Worm (Caenorhabditis elegans) whole organism, young adult: Measurements from ENCODE around the gene nhr-260.

Experiments used
- B0019.2 ChIP-seq: fragments of 200-800 bp; sonication (Bioruptor generic); conservative IDR thresholded peaks from 2 replicates; pipeline ENCODE4 v1.3.6; 2022; ENCODE audit warnings: missing genetic modification reagents, missing genetic modification characterization, missing compliant biosample characterization
- C17E4.6 ChIP-seq: fragments of 200-800 bp; sonication (Bioruptor generic); IDR thresholded peaks from 2 replicates; pipeline ENCODE4 v1.3.6; 2022; ENCODE audit warnings: missing genetic modification reagents, missing genetic modification characterization, missing compliant biosample characterization
- F22D6.2 ChIP-seq: sonication (generic microtip); optimal IDR thresholded peaks from 2 replicates; lab custom pipeline; 2016; ENCODE audit warnings: mild to moderate bottlenecking, missing genetic modification characterization, missing compliant biosample characterization
- F57C9.4 ChIP-seq: sonication (generic microtip); optimal IDR thresholded peaks from 2 replicates; lab custom pipeline; 2017; ENCODE audit warnings: mild to moderate bottlenecking, missing genetic modification characterization, missing compliant biosample characterization
- K12H6.12 ChIP-seq: fragments of 200-800 bp; sonication (Bioruptor generic); optimal IDR thresholded peaks from 2 replicates; lab custom pipeline; 2018; ENCODE audit warnings: mild to moderate bottlenecking, missing genetic modification characterization, missing compliant biosample characterization
- T07F8.4 ChIP-seq: sonication (generic microtip); optimal IDR thresholded peaks from 2 replicates; lab custom pipeline; 2016; ENCODE audit warnings: mild to moderate bottlenecking, missing genetic modification characterization, moderate library complexity, missing compliant biosample characterization
- Y53G8AR.9 ChIP-seq: fragments of 200-800 bp; sonication (Bioruptor generic); conservative IDR thresholded peaks from 2 replicates; pipeline ENCODE4 v1.3.6; 2022; ENCODE audit warnings: missing genetic modification reagents, missing genetic modification characterization, missing compliant biosample characterization
- Y56A3A.18 ChIP-seq: fragments of 200-800 bp; sonication (Bioruptor generic); IDR thresholded peaks from 2 replicates; pipeline ENCODE4 v1.3.6; 2022; ENCODE audit warnings: missing genetic modification reagents, missing genetic modification characterization, missing compliant biosample characterization
- Y67H2A.10 ChIP-seq: fragments of 200-800 bp; sonication (Bioruptor generic); conservative IDR thresholded peaks from 2 replicates; pipeline ENCODE4 v1.3.6; 2022; ENCODE audit warnings: missing genetic modification reagents, missing genetic modification characterization, missing compliant biosample characterization
- Y95B8A.8 ChIP-seq: fragments of 200-800 bp; sonication (Bioruptor generic); IDR thresholded peaks from 2 replicates; pipeline ENCODE4 v1.3.6; 2022; ENCODE audit warnings: missing genetic modification reagents, missing genetic modification characterization, missing compliant biosample characterization
- akir-1 ChIP-seq: fragments of 200-800 bp; sonication (Bioruptor generic); optimal IDR thresholded peaks from 2 replicates; lab custom pipeline; 2018; ENCODE audit warnings: mild to moderate bottlenecking, missing genetic modification characterization, moderate library complexity, missing compliant biosample characterization
- ama-1 ChIP-seq, 3 experiments: fragments of 150-350 bp in 1 of 3; sonication (generic microtip) in 2 of 3; optimal IDR thresholded peaks; 2 replicates each; lab custom pipeline; 2014 to 2018; ENCODE audit warnings: missing biosample characterization in 2 of 3, missing genetic modification characterization in 2 of 3, missing genetic modification reagents in 2 of 3
- aptf-3 ChIP-seq: fragments of 200-800 bp; sonication (Bioruptor generic); IDR thresholded peaks from 2 replicates; pipeline ENCODE4 v1.3.6; 2022; ENCODE audit warnings: missing genetic modification characterization, missing compliant biosample characterization
- attf-3 ChIP-seq: fragments of 200-800 bp; sonication (Bioruptor generic); conservative IDR thresholded peaks from 2 replicates; pipeline ENCODE4 v1.3.6; 2022; ENCODE audit warnings: missing genetic modification reagents, missing genetic modification characterization, missing compliant biosample characterization
- attf-5 ChIP-seq: fragments of 200-800 bp; sonication (Bioruptor generic); optimal IDR thresholded peaks from 2 replicates; lab custom pipeline; 2018; ENCODE audit warnings: mild to moderate bottlenecking, missing genetic modification characterization, missing compliant biosample characterization
- bed-1 ChIP-seq: fragments of 200-800 bp; sonication (Bioruptor generic); IDR thresholded peaks from 2 replicates; pipeline ENCODE4 v1.3.6; 2022; ENCODE audit warnings: missing genetic modification reagents, missing genetic modification characterization, missing compliant biosample characterization
- cebp-1 ChIP-seq, 2 experiments: fragments of 200-800 bp in 1 of 2; sonication (Bioruptor generic) in 1 of 2; sonication (generic microtip) in 1 of 2; IDR thresholded peaks in 1 of 2; optimal IDR thresholded peaks in 1 of 2; 2 replicates each; pipeline versions ENCODE4 v1.3.6 to Lab custom; 2017 to 2022; ENCODE audit warnings: missing compliant biosample characterization in 2 of 2, missing genetic modification characterization in 2 of 2, mild to moderate bottlenecking in 1 of 2, missing genetic modification reagents in 1 of 2, moderate library complexity in 1 of 2
- ceh-100 ChIP-seq: fragments of 200-800 bp; sonication (Bioruptor generic); IDR thresholded peaks from 2 replicates; pipeline ENCODE4 v1.3.6; 2022; ENCODE audit warnings: missing genetic modification reagents, missing genetic modification characterization, missing compliant biosample characterization
- ceh-91 ChIP-seq: fragments of 200-800 bp; sonication (Bioruptor generic); IDR thresholded peaks from 2 replicates; pipeline ENCODE4 v1.3.6; 2022; ENCODE audit warnings: missing genetic modification reagents, missing genetic modification characterization, missing compliant biosample characterization
- chd-7 ChIP-seq: sonication (generic microtip); optimal IDR thresholded peaks from 2 replicates; lab custom pipeline; 2016; ENCODE audit warnings: mild to moderate bottlenecking, missing genetic modification characterization, moderate library complexity, missing compliant biosample characterization
- dox-1 ChIP-seq: fragments of 200-800 bp; sonication (Bioruptor generic); IDR thresholded peaks from 2 replicates; pipeline ENCODE4 v1.3.6; 2022; ENCODE audit warnings: missing genetic modification reagents, missing genetic modification characterization, missing compliant biosample characterization
- dpl-1 ChIP-seq: fragments of 150-350 bp; optimal IDR thresholded peaks from 2 replicates; lab custom pipeline; 2014; ENCODE audit warnings: missing biosample characterization, missing genetic modification reagents, missing genetic modification characterization
- efl-1 ChIP-seq: fragments of 150-350 bp; optimal IDR thresholded peaks from 2 replicates; lab custom pipeline; 2014; ENCODE audit warnings: missing biosample characterization, missing genetic modification reagents, missing genetic modification characterization
- ekl-4 ChIP-seq: fragments of 200-800 bp; sonication (Bioruptor generic); IDR thresholded peaks from 2 replicates; pipeline ENCODE4 v1.3.6; 2022; ENCODE audit warnings: missing genetic modification reagents, missing genetic modification characterization, missing compliant biosample characterization
- fkh-3 ChIP-seq: sonication (generic microtip); optimal IDR thresholded peaks from 2 replicates; lab custom pipeline; 2016; ENCODE audit warnings: mild to moderate bottlenecking, missing genetic modification characterization, missing compliant biosample characterization
- hlh-12 ChIP-seq: sonication (generic microtip); optimal IDR thresholded peaks from 2 replicates; lab custom pipeline; 2016; ENCODE audit warnings: missing genetic modification characterization, missing compliant biosample characterization
- hmg-1.2 ChIP-seq: fragments of 200-800 bp; sonication (Bioruptor generic); IDR thresholded peaks from 2 replicates; pipeline ENCODE4 v1.3.6; 2022; ENCODE audit warnings: missing genetic modification reagents, missing genetic modification characterization, missing compliant biosample characterization
- hmg-20 ChIP-seq: fragments of 200-800 bp; sonication (Bioruptor generic); IDR thresholded peaks from 2 replicates; pipeline ENCODE4 v1.3.6; 2022; ENCODE audit warnings: missing genetic modification reagents, missing genetic modification characterization, missing compliant biosample characterization
- lin-35 ChIP-seq, 3 experiments: fragments of 150-350 bp in 2 of 3; sonication (generic microtip) in 1 of 3; optimal IDR thresholded peaks; 2 replicates each; lab custom pipeline; 2014 to 2018; ENCODE audit warnings: missing biosample characterization in 3 of 3, missing genetic modification characterization in 3 of 3, missing genetic modification reagents in 3 of 3
- lin-40 ChIP-seq: sonication (generic microtip); optimal IDR thresholded peaks from 2 replicates; lab custom pipeline; 2016; ENCODE audit warnings: missing genetic modification characterization, mild to moderate bottlenecking, missing compliant biosample characterization, missing genotype, missing genetic modification reagents
- lsy-27 ChIP-seq: sonication (generic microtip); optimal IDR thresholded peaks from 2 replicates; lab custom pipeline; 2017; ENCODE audit warnings: missing genetic modification characterization, mild to moderate bottlenecking, missing compliant biosample characterization, antibody characterized with exemption, missing genotype, borderline replicate concordance; ENCODE audit not compliant: insufficient read depth
- mcd-1 ChIP-seq: fragments of 200-800 bp; sonication (Bioruptor generic); IDR thresholded peaks from 2 replicates; pipeline ENCODE4 v1.3.6; 2022; ENCODE audit warnings: missing genetic modification reagents, missing genetic modification characterization, missing compliant biosample characterization
- nfyb-1 ChIP-seq: fragments of 200-800 bp; sonication (Bioruptor generic); IDR thresholded peaks from 2 replicates; pipeline ENCODE4 v1.3.6; 2022; ENCODE audit warnings: missing genetic modification reagents, missing genetic modification characterization, missing compliant biosample characterization
- nhr-120 ChIP-seq: fragments of 200-800 bp; sonication (Bioruptor generic); IDR thresholded peaks from 2 replicates; pipeline ENCODE4 v1.3.6; 2022; ENCODE audit warnings: missing genetic modification characterization, missing compliant biosample characterization
- nhr-179 ChIP-seq: sonication (generic microtip); optimal IDR thresholded peaks from 2 replicates; lab custom pipeline; 2016; ENCODE audit warnings: mild to moderate bottlenecking, missing genetic modification characterization, missing compliant biosample characterization
- nhr-80 ChIP-seq: sonication (generic microtip); optimal IDR thresholded peaks from 2 replicates; lab custom pipeline; 2016; ENCODE audit warnings: missing genetic modification characterization, missing compliant biosample characterization
- pbrm-1 ChIP-seq: fragments of 200-800 bp; sonication (Bioruptor generic); IDR thresholded peaks from 2 replicates; pipeline ENCODE4 v1.3.6; 2022; ENCODE audit warnings: missing genetic modification reagents, missing genetic modification characterization, missing compliant biosample characterization
- rcor-1 ChIP-seq: fragments of 200-800 bp; sonication (Bioruptor generic); IDR thresholded peaks from 2 replicates; pipeline ENCODE4 v1.3.6; 2022; ENCODE audit warnings: missing genetic modification reagents, missing genetic modification characterization, missing compliant biosample characterization
- rec-8 ChIP-seq, 2 experiments: sonication (generic microtip); optimal IDR thresholded peaks; 2 replicates each; lab custom pipeline; 2016; ENCODE audit warnings: mild to moderate bottlenecking in 2 of 2, missing genetic modification characterization in 2 of 2, missing genetic modification reagents in 2 of 2, missing genotype in 2 of 2, missing biosample characterization in 1 of 2, missing compliant biosample characterization in 1 of 2, moderate library complexity in 1 of 2
- sea-2 ChIP-seq: fragments of 200-800 bp; sonication (Bioruptor generic); IDR thresholded peaks from 2 replicates; pipeline ENCODE4 v1.3.6; 2022; ENCODE audit warnings: missing genetic modification characterization, missing compliant biosample characterization
- snpc-1.1 ChIP-seq: sonication (generic microtip); optimal IDR thresholded peaks from 2 replicates; lab custom pipeline; 2017; ENCODE audit warnings: missing genetic modification characterization, mild to moderate bottlenecking, missing compliant biosample characterization, antibody characterized with exemption, moderate library complexity, missing genotype, missing genetic modification reagents; ENCODE audit not compliant: insufficient read depth
- snpc-3.4 ChIP-seq: sonication (generic microtip); optimal IDR thresholded peaks from 2 replicates; lab custom pipeline; 2017; ENCODE audit warnings: missing genetic modification characterization, mild to moderate bottlenecking, missing compliant biosample characterization, antibody characterized with exemption, moderate library complexity, missing genotype, missing genetic modification reagents
- tlf-1 ChIP-seq: fragments of 200-800 bp; sonication (Bioruptor generic); optimal IDR thresholded peaks from 2 replicates; lab custom pipeline; 2018; ENCODE audit warnings: mild to moderate bottlenecking, missing genetic modification characterization, missing compliant biosample characterization
- unc-130 ChIP-seq: sonication (generic microtip); optimal IDR thresholded peaks from 2 replicates; lab custom pipeline; 2016; ENCODE audit warnings: missing genetic modification reagents, missing genetic modification characterization, missing compliant biosample characterization
- xnd-1 ChIP-seq: sonication (generic microtip); optimal IDR thresholded peaks from 2 replicates; lab custom pipeline; 2016; ENCODE audit warnings: missing genotype, missing genetic modification reagents, missing genetic modification characterization, missing compliant biosample characterization
- ztf-28 ChIP-seq: fragments of 200-800 bp; sonication (Bioruptor generic); IDR thresholded peaks from 2 replicates; pipeline ENCODE4 v1.3.6; 2022; ENCODE audit warnings: missing genetic modification reagents, missing genetic modification characterization, missing compliant biosample characterization

The nhr-260 gene

DNA sequence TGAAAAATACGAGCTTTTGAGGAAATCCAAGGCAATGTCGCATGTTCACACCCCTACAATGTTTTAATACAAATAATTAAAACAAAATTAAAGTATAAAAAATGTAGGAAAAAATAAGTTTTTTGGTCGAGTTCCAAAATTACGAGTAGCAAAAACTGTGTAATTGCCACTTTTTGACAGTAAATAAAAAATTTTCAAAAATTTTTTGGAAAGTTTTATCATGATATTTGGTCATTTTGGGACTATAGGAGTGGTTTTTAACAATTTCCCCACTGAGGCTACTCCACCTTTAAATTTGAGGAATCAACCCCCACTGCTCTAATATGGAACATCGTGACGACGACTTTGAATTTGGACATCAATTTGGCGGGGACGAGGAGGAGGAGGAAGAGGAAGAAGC is 44.0 kb downstream of the nhr-260 start, which contains the start of gene gid-8:
Gene gid-8 (plus strand): TSS at position 301 of the 400 bp plus-strand sequence.
- TF ChIP-seq lsy-27 (tag; lab: Kevin White, UChicago) (no peak), B0019.2 (GFP tag; lab: Robert Waterston, UW) (no peak), hmg-20 (GFP tag; lab: Robert Waterston, UW) (no peak), tlf-1 (GFP tag; lab: Kevin White, UChicago) (no peak), bed-1 (GFP tag; lab: Robert Waterston, UW) (no peak), rec-8 (tag; optimal IDR thresholded peaks at IDR 0.05; lab: Kevin White, UChicago) (no peak), hlh-12 (no peak), Y67H2A.10 (GFP tag; lab: Robert Waterston, UW) (no peak), nhr-120 (GFP tag; lab: Robert Waterston, UW) (no peak), K12H6.12 (tag; lab: Kevin White, UChicago) (no peak), ekl-4 (no peak), fkh-3 (tag; lab: Kevin White, UChicago) (no peak), T07F8.4 (tag; lab: Kevin White, UChicago) (no peak), mcd-1 (GFP tag; lab: Robert Waterston, UW) (no peak), nfyb-1 (GFP tag; lab: Robert Waterston, UW) (no peak), sea-2 (no peak), lin-40 (tag; lab: Kevin White, UChicago) (no peak), unc-130 (GFP tag; lab: Kevin White, UChicago) (no peak), lin-35 (GFP tag; optimal IDR thresholded peaks at IDR 0.05; lab: Kevin White, UChicago) (no peak)

DNA sequence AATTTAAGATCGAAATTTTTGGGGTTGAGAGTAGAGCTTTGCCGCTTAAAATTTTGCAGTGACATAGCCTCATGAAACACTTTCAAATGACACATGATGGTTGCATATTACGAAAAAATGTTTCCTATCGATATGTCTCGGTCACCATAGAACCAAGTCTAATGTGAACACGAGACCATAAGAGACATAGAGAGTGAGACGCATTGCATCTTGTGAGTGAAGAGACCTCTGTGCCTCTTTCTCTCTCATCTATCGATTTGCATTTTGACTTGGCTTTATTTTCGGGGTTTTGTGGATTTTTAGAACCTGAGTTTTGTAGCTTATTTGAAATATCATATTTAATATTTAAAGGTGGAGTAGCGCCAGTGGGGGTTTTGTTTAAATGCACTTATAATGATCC is 44.5 kb downstream of the nhr-260 start:
- TF ChIP-seq pbrm-1 (GFP tag; lab: Robert Waterston, UW) (no peak), dpl-1 (no peak), nfyb-1 (GFP tag; lab: Robert Waterston, UW) (no peak), Y53G8AR.9 (GFP tag; lab: Robert Waterston, UW) (no peak), rcor-1 (GFP tag; lab: Robert Waterston, UW) (no peak), ztf-28 (no peak), hmg-20 (GFP tag; lab: Robert Waterston, UW) (no peak), efl-1 (GFP tag; lab: Kevin White, UChicago) (no peak), dox-1 (GFP tag; lab: Robert Waterston, UW) (no peak), ceh-100 (no peak), hmg-1.2 (GFP tag; lab: Robert Waterston, UW) (peak; percentile 34; the same call in 1 of the 2 replicates), F22D6.2 (tag; lab: Kevin White, UChicago) (no peak), nhr-80 (tag; lab: Kevin White, UChicago) (peak; percentile 43), Y95B8A.8 (GFP tag; lab: Robert Waterston, UW) (no peak), snpc-3.4 (tag; lab: Kevin White, UChicago) (no peak), lsy-27 (tag; lab: Kevin White, UChicago) (no peak), aptf-3 (GFP tag; lab: Robert Waterston, UW) (no peak), fkh-3 (tag; lab: Kevin White, UChicago) (no peak), akir-1 (GFP tag; lab: Kevin White, UChicago) (no peak), nhr-179 (tag; lab: Kevin White, UChicago) (no peak), ceh-91 (GFP tag; lab: Robert Waterston, UW) (no peak), chd-7 (tag; lab: Kevin White, UChicago) (no peak), Y56A3A.18 (GFP tag; lab: Robert Waterston, UW) (no peak), F57C9.4 (tag; lab: Kevin White, UChicago) (no peak), lin-40 (tag; lab: Kevin White, UChicago) (no peak), attf-5 (GFP tag; lab: Kevin White, UChicago) (peak; percentile 58), attf-3 (GFP tag; lab: Robert Waterston, UW) (no peak), C17E4.6 (no peak), ama-1 (optimal IDR thresholded peaks at IDR 0.05; lab: Kevin White, UChicago) (no peak), ama-1 (GFP tag; optimal IDR thresholded peaks at IDR 0.05; lab: Kevin White, UChicago) (no peak), cebp-1 (GFP tag; IDR thresholded peaks at IDR 0.05; lab: Robert Waterston, UW) (no peak), cebp-1 (tag; optimal IDR thresholded peaks at IDR 0.05; lab: Kevin White, UChicago) (peak; percentile 65), xnd-1 (tag; lab: Kevin White, UChicago) (no peak), snpc-1.1 (tag; lab: Kevin White, UChicago) (no peak)
